Fruit fly (Drosophila melanogaster) whole organism, prepupa: Measurements from ENCODE around the gene ClC-c.

ENCODE experiments used
- Blimp-1 ChIP-seq: fragments of 200-800 bp; sonication (Bioruptor generic); optimal IDR thresholded peaks from 3 replicates; lab custom pipeline; 2017; ENCODE audit warnings: missing biosample characterization, missing genetic modification characterization, mild to moderate bottlenecking, moderate library complexity, missing genetic modification reagents
- CG10631 ChIP-seq: fragments of 200-800 bp; sonication (Bioruptor generic); optimal IDR thresholded peaks from 2 replicates; lab custom pipeline; 2016; ENCODE audit warnings: missing biosample characterization, missing genetic modification characterization
- CG10669 ChIP-seq: fragments of 200-800 bp; sonication (Bioruptor generic); optimal IDR thresholded peaks from 3 replicates; lab custom pipeline; 2018; ENCODE audit warnings: missing biosample characterization, mild to moderate bottlenecking, missing genetic modification characterization, moderate library complexity
- CG11294 ChIP-seq: fragments of 200-800 bp; sonication (Bioruptor generic); IDR thresholded peaks from 2 replicates; pipeline ENCODE4 v1.3.6; 2022; ENCODE audit warnings: missing biosample characterization, missing genetic modification characterization
- CG11762 ChIP-seq: fragments of 200-800 bp; sonication (Bioruptor generic); optimal IDR thresholded peaks from 3 replicates; lab custom pipeline; 2016; ENCODE audit warnings: missing biosample characterization, missing genetic modification characterization; ENCODE audit not compliant: insufficient read depth
- CG11902 ChIP-seq: fragments of 200-800 bp; sonication (Bioruptor generic); optimal IDR thresholded peaks from 3 replicates; lab custom pipeline; 2016; ENCODE audit warnings: missing biosample characterization, missing genetic modification characterization
- CG1621 ChIP-seq: fragments of 200-800 bp; sonication (Bioruptor generic); optimal IDR thresholded peaks from 3 replicates; lab custom pipeline; 2018; ENCODE audit warnings: missing biosample characterization, mild to moderate bottlenecking, missing genetic modification characterization
- CG16779 ChIP-seq: fragments of 200-800 bp; sonication (Bioruptor generic); optimal IDR thresholded peaks from 3 replicates; lab custom pipeline; 2017; ENCODE audit warnings: missing biosample characterization, mild to moderate bottlenecking, missing genetic modification characterization
- CG3032 ChIP-seq: fragments of 200-800 bp; optimal IDR thresholded peaks from 2 replicates; lab custom pipeline; 2019; ENCODE audit warnings: missing biosample characterization, mild to moderate bottlenecking, missing genetic modification characterization, moderate library complexity
- CG31627 ChIP-seq: fragments of 200-800 bp; sonication (Bioruptor generic); optimal IDR thresholded peaks from 3 replicates; lab custom pipeline; 2016; ENCODE audit warnings: missing biosample characterization, missing genetic modification characterization
- CG32006 ChIP-seq: fragments of 200-800 bp; sonication (Bioruptor generic); optimal IDR thresholded peaks from 3 replicates; lab custom pipeline; 2017; ENCODE audit warnings: missing biosample characterization, mild to moderate bottlenecking, missing genetic modification characterization
- CG34406 ChIP-seq: fragments of 200-800 bp; sonication (Bioruptor generic); optimal IDR thresholded peaks from 3 replicates; lab custom pipeline; 2016; ENCODE audit warnings: missing biosample characterization, missing genetic modification characterization
- CG3919 ChIP-seq: fragments of 200-800 bp; sonication (Bioruptor generic); optimal IDR thresholded peaks from 3 replicates; lab custom pipeline; 2016; ENCODE audit warnings: missing biosample characterization, missing genetic modification characterization
- CG6163 ChIP-seq: fragments of 200-800 bp; sonication (Bioruptor generic); IDR thresholded peaks from 3 replicates; pipeline ENCODE4 v1.3.6; 2022; ENCODE audit warnings: missing biosample characterization, missing genetic modification characterization
- CG6792 ChIP-seq: fragments of 200-800 bp; sonication (Bioruptor generic); optimal IDR thresholded peaks from 3 replicates; lab custom pipeline; 2016; ENCODE audit warnings: missing biosample characterization, missing genetic modification characterization
- CG6854 ChIP-seq: fragments of 200-800 bp; sonication (Bioruptor generic); optimal IDR thresholded peaks from 2 replicates; lab custom pipeline; 2017; ENCODE audit warnings: missing biosample characterization, mild to moderate bottlenecking, missing genetic modification characterization
- CG7368 ChIP-seq: fragments of 200-800 bp; sonication (Bioruptor generic); optimal IDR thresholded peaks from 3 replicates; lab custom pipeline; 2016; ENCODE audit warnings: missing biosample characterization, missing genetic modification characterization
- CG8119 ChIP-seq: fragments of 200-800 bp; sonication (Bioruptor generic); IDR thresholded peaks from 3 replicates; pipeline ENCODE4 v1.3.6; 2022; ENCODE audit warnings: missing biosample characterization, missing genetic modification characterization
- CG8632 ChIP-seq: fragments of 200-800 bp; sonication (Bioruptor generic); optimal IDR thresholded peaks from 3 replicates; lab custom pipeline; 2016; ENCODE audit warnings: missing biosample characterization, missing genetic modification characterization
- CG9139 ChIP-seq: fragments of 200-800 bp; sonication (Bioruptor generic); optimal IDR thresholded peaks from 3 replicates; lab custom pipeline; 2017; ENCODE audit warnings: missing biosample characterization, mild to moderate bottlenecking, missing genetic modification characterization
- Eip75B ChIP-seq: fragments of 200-800 bp; sonication (Bioruptor generic); optimal IDR thresholded peaks from 3 replicates; lab custom pipeline; 2016; ENCODE audit warnings: missing biosample characterization, missing genetic modification characterization
- Eip78C ChIP-seq: fragments of 200-800 bp; sonication (Bioruptor generic); peaks from one replicate; lab custom pipeline; 2016; ENCODE audit warnings: missing biosample characterization, missing genetic modification characterization
- Eip93F ChIP-seq: fragments of 200-800 bp; sonication (Bioruptor generic); optimal IDR thresholded peaks from 2 replicates; lab custom pipeline; 2016; ENCODE audit warnings: missing biosample characterization, mild to moderate bottlenecking, missing genetic modification characterization
- Gug ChIP-seq: fragments of 200-800 bp; sonication (Bioruptor generic); IDR thresholded peaks from 2 replicates; pipeline ENCODE4 v1.3.6; 2022; ENCODE audit warnings: missing biosample characterization, missing genetic modification characterization
- Hr38 ChIP-seq: sonication (Bioruptor generic); optimal IDR thresholded peaks from 2 replicates; lab custom pipeline; 2016; ENCODE audit warnings: missing biosample characterization, missing genetic modification characterization
- Hr39 ChIP-seq: fragments of 200-800 bp; sonication (Bioruptor generic); optimal IDR thresholded peaks from 2 replicates; lab custom pipeline; 2016; ENCODE audit warnings: missing biosample characterization, missing genetic modification characterization
- Lpt ChIP-seq: fragments of 200-800 bp; sonication (Bioruptor generic); optimal IDR thresholded peaks from 3 replicates; lab custom pipeline; 2016; ENCODE audit warnings: missing biosample characterization, missing genetic modification characterization
- Met ChIP-seq: fragments of 200-800 bp; sonication (Bioruptor generic); optimal IDR thresholded peaks from 3 replicates; lab custom pipeline; 2016; ENCODE audit warnings: missing biosample characterization, missing genetic modification characterization
- OdsH ChIP-seq: fragments of 200-800 bp; sonication (Bioruptor generic); optimal IDR thresholded peaks from 3 replicates; lab custom pipeline; 2016; ENCODE audit warnings: missing biosample characterization, missing genetic modification characterization
- Smox ChIP-seq: fragments of 200-800 bp; sonication (Bioruptor generic); optimal IDR thresholded peaks from 3 replicates; lab custom pipeline; 2016; ENCODE audit warnings: missing biosample characterization, missing genetic modification characterization
- Sox102F ChIP-seq: fragments of 200-800 bp; sonication (Bioruptor generic); optimal IDR thresholded peaks from 2 replicates; lab custom pipeline; 2016; ENCODE audit warnings: missing biosample characterization, mild to moderate bottlenecking, missing genetic modification characterization
- Sox14 ChIP-seq: fragments of 200-800 bp; sonication (Bioruptor generic); optimal IDR thresholded peaks from 3 replicates; lab custom pipeline; 2016; ENCODE audit warnings: missing biosample characterization, missing genetic modification characterization
- Sox15 ChIP-seq: fragments of 200-800 bp; sonication (Bioruptor generic); optimal IDR thresholded peaks from 3 replicates; lab custom pipeline; 2016; ENCODE audit warnings: missing biosample characterization, missing genetic modification characterization
- achi ChIP-seq: fragments of 200-800 bp; sonication (Bioruptor generic); optimal IDR thresholded peaks from 3 replicates; lab custom pipeline; 2016; ENCODE audit warnings: missing biosample characterization, missing genetic modification characterization
- acj6 ChIP-seq: fragments of 200-800 bp; sonication (Bioruptor generic); optimal IDR thresholded peaks from 3 replicates; lab custom pipeline; 2016; ENCODE audit warnings: missing biosample characterization, missing genetic modification characterization
- cyc ChIP-seq: fragments of 200-800 bp; sonication (Bioruptor generic); optimal IDR thresholded peaks from 3 replicates; lab custom pipeline; 2016; ENCODE audit warnings: missing biosample characterization, missing genetic modification characterization
- dsx ChIP-seq: fragments of 200-800 bp; optimal IDR thresholded peaks from 3 replicates; lab custom pipeline; 2019; ENCODE audit warnings: missing biosample characterization, mild to moderate bottlenecking, missing genetic modification characterization, moderate library complexity; ENCODE audit not compliant: poor library complexity, severe bottlenecking
- fd59A ChIP-seq: fragments of 200-800 bp; sonication (Bioruptor generic); optimal IDR thresholded peaks from 2 replicates; lab custom pipeline; 2017; ENCODE audit warnings: missing biosample characterization, mild to moderate bottlenecking, missing genetic modification characterization, missing genetic modification reagents
- fkh ChIP-seq: fragments of 200-800 bp; sonication (Bioruptor generic); optimal IDR thresholded peaks from 3 replicates; lab custom pipeline; 2017; ENCODE audit warnings: missing biosample characterization, mild to moderate bottlenecking, missing genetic modification characterization, moderate library complexity
- net ChIP-seq: fragments of 200-800 bp; sonication (Bioruptor generic); optimal IDR thresholded peaks from 3 replicates; lab custom pipeline; 2016; ENCODE audit warnings: missing biosample characterization, missing genetic modification characterization
- pdm3 ChIP-seq: fragments of 200-800 bp; sonication (Bioruptor generic); optimal IDR thresholded peaks from 3 replicates; lab custom pipeline; 2016; ENCODE audit warnings: missing biosample characterization, missing genetic modification characterization
- salr ChIP-seq, 2 experiments: fragments of 200-800 bp; sonication (Bioruptor generic); optimal IDR thresholded peaks; 3 replicates each; lab custom pipeline; 2016 to 2018; ENCODE audit warnings: missing biosample characterization in 2 of 2, missing genetic modification characterization in 2 of 2, mild to moderate bottlenecking in 1 of 2
- spab ChIP-seq: fragments of 200-800 bp; sonication (Bioruptor generic); optimal IDR thresholded peaks from 2 replicates; lab custom pipeline; 2017; ENCODE audit warnings: missing biosample characterization, mild to moderate bottlenecking, missing genetic modification characterization, missing genetic modification reagents
- ss ChIP-seq, 2 experiments: fragments of 200-800 bp; sonication (Bioruptor generic); optimal IDR thresholded peaks; 2 replicates in 1 of 2; 3 replicates in 1 of 2; lab custom pipeline; 2017 to 2018; ENCODE audit warnings: mild to moderate bottlenecking in 2 of 2, missing biosample characterization in 2 of 2, missing genetic modification characterization in 2 of 2, moderate library complexity in 1 of 2
- svp ChIP-seq: fragments of 200-800 bp; sonication (Bioruptor generic); peaks from one replicate; lab custom pipeline; 2016; ENCODE audit warnings: missing biosample characterization, missing genetic modification characterization
- vri ChIP-seq: fragments of 200-800 bp; sonication (Bioruptor generic); optimal IDR thresholded peaks from 3 replicates; lab custom pipeline; 2016; ENCODE audit warnings: missing biosample characterization, mild to moderate bottlenecking, missing genetic modification characterization

ClC-c gene

DNA sequence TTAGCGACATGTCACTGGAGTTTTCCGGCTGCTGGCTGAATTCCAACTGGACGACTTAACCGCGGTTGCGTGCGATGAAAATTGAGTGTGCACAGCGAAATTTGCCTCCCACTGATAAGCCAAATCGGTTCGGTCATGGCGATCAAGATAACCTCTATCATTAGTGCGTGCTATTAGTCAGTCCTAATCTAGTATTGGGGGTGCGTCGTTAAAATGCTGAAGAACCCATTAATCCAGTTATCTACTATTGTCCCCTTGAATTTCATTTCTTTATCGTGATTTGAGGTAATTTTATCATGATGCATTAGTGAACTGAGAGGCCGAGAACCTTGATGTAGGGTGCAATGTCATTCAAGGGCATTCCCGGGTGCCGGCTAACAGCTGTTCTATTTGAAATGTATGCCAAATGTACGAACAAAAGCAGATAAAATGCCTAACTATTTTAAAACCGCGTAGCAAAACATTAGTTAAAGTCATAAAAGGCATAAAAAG lies 38.3 kb downstream of the ClC-c start, which contains the start of gene Pgm1 (continued):
- peak; percentile 78 for TF ChIP-seq fd59A (GFP tag; lab: Kevin White, UChicago)
- TF ChIP-seq CG11294 (GFP tag; lab: Robert Waterston, UW): peak; percentile 66; the same call in 1 of the 2 replicates
- TF ChIP-seq CG10669 (GFP tag; lab: Kevin White, UChicago): peak; percentile 87
- peak; percentile 83 for TF ChIP-seq dsx (GFP tag; lab: Kevin White, UChicago)
- peak; percentile 44 for TF ChIP-seq Hr38 (GFP tag; lab: Kevin White, UChicago)
- peak; percentile 89 for TF ChIP-seq CG8632 (GFP tag; lab: Kevin White, UChicago)
- no peak for TF ChIP-seq spab (GFP tag; lab: Kevin White, UChicago)
- TF ChIP-seq cyc (GFP tag; lab: Kevin White, UChicago): peak; percentile 94
- no peak; the same call in none of the 2 replicates for TF ChIP-seq Gug (GFP tag; lab: Robert Waterston, UW)
- TF ChIP-seq Blimp-1 (GFP tag; lab: Kevin White, UChicago): peak; percentile 71
- TF ChIP-seq CG32006 (GFP tag; lab: Kevin White, UChicago): no peak
- TF ChIP-seq CG31627 (GFP tag; lab: Kevin White, UChicago): peak; percentile 96
- peak; percentile 95 for TF ChIP-seq pdm3 (GFP tag; lab: Kevin White, UChicago)
- TF ChIP-seq Met (GFP tag; lab: Kevin White, UChicago): peak; percentile 94
- TF ChIP-seq Smox (GFP tag; lab: Kevin White, UChicago): peak; percentile 94
- peak; percentile 93 for TF ChIP-seq OdsH
- TF ChIP-seq CG10631: peak; percentile 78
- TF ChIP-seq vri: peak; percentile 93
- TF ChIP-seq CG7368: peak; percentile 96
- peak; percentile 87 for TF ChIP-seq CG34406
- TF ChIP-seq CG6854: peak; percentile 87
- TF ChIP-seq CG16779: no peak
- TF ChIP-seq CG1621: no peak
- peak; percentile 85 for TF ChIP-seq CG11902 (GFP tag; lab: Kevin White, UChicago)
- TF ChIP-seq Sox15: peak; percentile 89
- peak; percentile 80 for TF ChIP-seq fkh (GFP tag; lab: Kevin White, UChicago)

DNA sequence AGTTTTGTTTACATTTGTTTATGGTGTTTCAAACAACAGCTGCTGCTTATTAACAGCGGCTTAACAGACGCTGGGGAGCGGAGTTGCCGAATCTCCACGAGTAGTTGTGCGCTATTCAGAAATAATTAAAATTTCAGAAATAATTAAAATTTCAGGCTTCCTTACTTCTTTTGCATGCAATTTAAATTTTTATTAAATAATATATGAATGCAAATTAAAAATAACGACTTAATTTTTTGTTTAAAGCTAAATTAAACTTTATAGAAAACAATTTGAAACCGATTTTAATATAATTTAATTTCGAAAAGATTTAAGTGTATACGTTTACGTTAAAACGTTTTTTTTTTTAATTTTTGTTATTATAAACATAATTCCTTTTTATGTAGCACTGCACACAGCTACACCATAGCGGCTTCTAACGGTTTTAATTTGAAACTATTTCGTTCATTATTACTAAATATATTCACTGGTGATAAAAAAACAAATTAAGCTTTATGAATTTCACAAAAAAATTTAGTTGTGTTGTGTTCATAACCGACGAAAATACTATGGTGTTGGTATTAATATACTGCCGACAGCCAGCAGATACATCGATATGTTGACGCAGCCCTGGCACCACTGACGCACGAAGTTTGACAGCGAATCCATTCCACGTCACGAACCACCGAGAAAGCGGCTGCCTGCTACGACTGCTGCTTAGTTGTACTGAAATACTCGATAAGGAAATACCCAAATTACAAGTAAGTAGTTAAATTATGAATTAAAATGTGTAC lies 38.9 kb downstream of the ClC-c start, which contains the start of gene SsRbeta:
Gene SsRbeta, plus strand, starts transcription at position 645 of the 773 bp plus-strand sequence.
- TF ChIP-seq Met (GFP tag; lab: Kevin White, UChicago) (peak; percentile 26), acj6 (GFP tag; lab: Kevin White, UChicago) (peak; percentile 38), CG11902 (GFP tag; lab: Kevin White, UChicago) (no peak), CG7368 (no peak), CG31627 (GFP tag; lab: Kevin White, UChicago) (no peak), fd59A (GFP tag; lab: Kevin White, UChicago) (no peak), Sox14 (GFP tag; lab: Kevin White, UChicago) (no peak), Blimp-1 (GFP tag; lab: Kevin White, UChicago) (no peak), CG9139 (no peak), CG1621 (no peak), CG10669 (GFP tag; lab: Kevin White, UChicago) (no peak), CG16779 (no peak), CG11294 (GFP tag; lab: Robert Waterston, UW) (no peak), Eip78C (GFP tag; lab: Kevin White, UChicago) (peak; percentile 75), CG6792 (GFP tag; lab: Kevin White, UChicago) (no peak), CG11762 (GFP tag; lab: Kevin White, UChicago) (no peak), ss (GFP tag; optimal IDR thresholded peaks at IDR 0.05; lab: Kevin White, UChicago) (no peak), CG10631 (peak; percentile 18), pdm3 (GFP tag; lab: Kevin White, UChicago) (no peak), Sox102F (no peak), CG3919 (GFP tag; lab: Kevin White, UChicago) (no peak), achi (GFP tag; lab: Kevin White, UChicago) (peak; percentile 100), CG6163 (GFP tag; lab: Robert Waterston, UW) (peak; percentile 20), net (GFP tag; lab: Kevin White, UChicago) (no peak), CG3032 (peak; percentile 13), Eip93F (GFP tag; lab: Kevin White, UChicago) (peak; percentile 78), Lpt (GFP tag; lab: Kevin White, UChicago) (no peak), Eip75B (GFP tag; lab: Kevin White, UChicago) (no peak), Smox (GFP tag; lab: Kevin White, UChicago) (no peak), CG8119 (GFP tag; lab: Robert Waterston, UW) (peak; percentile 19), OdsH (peak; percentile 43), svp (no peak), salr (GFP tag; optimal IDR thresholded peaks at IDR 0.05; lab: Kevin White, UChicago) (no peak), Hr39 (GFP tag; lab: Kevin White, UChicago) (no peak), spab (GFP tag; lab: Kevin White, UChicago) (no peak)
